Worm (Caenorhabditis elegans): ENCODE data around the gene C01G5.25.
"Not testable (repeated sequence)": the region's sequence is repeated elsewhere in the genome, so short reads cannot be mapped to it uniquely, and the experiment has no call there.

The C01G5.25 gene

DNA sequence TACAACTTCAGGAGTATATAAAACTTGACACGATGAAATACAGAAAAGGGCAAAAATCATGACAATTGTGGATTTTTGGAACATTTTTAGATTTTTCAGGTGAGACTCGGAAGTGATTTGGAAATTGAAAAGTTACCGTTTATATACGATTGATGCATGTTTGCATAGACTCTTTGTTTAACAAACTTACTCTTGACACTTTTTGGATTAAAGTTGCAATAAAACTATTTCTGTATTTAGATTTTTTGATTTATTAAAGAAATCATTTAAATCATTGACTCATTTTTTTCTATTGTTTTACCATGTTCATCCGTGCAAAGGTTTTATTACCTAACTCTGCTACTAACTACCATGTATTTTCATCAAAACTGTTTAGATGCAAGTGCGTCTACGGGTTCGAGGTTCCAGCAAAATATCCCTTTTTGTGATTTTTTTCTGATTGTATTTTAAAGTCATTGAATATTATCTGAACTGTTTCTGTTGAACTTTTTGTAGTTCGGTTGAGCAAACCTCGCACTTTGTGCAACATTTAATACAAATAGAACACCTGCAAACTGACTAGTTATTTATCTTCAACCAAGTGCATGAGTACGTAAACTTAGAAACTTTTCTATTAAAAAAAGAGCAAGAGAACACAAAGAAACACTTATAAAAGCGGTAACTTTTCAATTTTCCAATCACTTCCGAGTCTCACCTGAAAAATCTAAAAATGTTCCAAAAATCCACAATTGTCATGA is 49.7 kb downstream of the C01G5.25 start, which contains the start of the genes nspb-1 and nspb-2:
Gene nspb-1 (minus strand): TSS at position 101 of the 737 bp plus-strand sequence.
Gene nspb-2 (plus strand): TSS at position 687 of the 737 bp plus-strand sequence.
- not testable (repeated sequence) for TF ChIP-seq dao-5, him-1, W03F9.2 (tag; optimal IDR thresholded peaks at IDR 0.05)

DNA sequence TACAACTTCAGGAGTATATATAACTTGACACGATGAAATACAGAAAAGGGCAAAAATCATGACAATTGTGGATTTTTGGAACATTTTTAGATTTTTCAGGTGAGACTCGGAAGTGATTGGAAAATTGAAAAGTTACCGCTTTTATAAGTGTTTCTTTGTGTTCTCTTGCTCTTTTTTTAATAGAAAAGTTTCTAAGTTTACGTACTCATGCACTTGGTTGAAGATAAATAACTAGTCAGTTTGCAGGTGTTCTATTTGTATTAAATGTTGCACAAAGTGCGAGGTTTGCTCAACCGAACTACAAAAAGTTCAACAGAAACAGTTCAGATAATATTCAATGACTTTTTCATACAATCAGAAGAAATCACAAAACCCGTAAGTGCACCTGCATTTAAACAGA is 53.4 kb downstream of the C01G5.25 start, which contains the start of gene nspb-3:
Gene nspb-3 (minus strand): TSS at position 101 of the 400 bp plus-strand sequence.
- TF ChIP-seq W03F9.2, dao-5, him-1 (tag; optimal IDR thresholded peaks at IDR 0.05): not testable (repeated sequence)

DNA sequence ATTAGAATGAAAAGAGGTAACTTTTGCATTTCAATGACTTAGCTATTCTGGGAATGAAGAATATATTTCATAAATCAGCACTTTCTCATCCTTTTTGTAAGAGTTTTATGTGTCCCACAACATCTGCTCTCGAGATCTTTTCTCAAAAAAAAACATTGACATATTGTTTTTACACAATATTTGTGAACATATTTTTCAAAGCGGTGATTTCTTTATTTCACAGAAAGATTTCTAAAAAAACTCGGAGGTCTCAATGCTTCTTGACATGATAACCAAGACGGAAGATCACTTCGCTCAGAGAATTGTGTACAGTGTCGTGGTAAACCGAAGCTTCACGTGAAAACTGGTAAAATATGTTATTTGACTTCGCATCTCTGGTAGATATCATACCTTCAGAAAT is 54.4 kb downstream of the C01G5.25 start, which contains the start of gene F38A5.22:
Gene F38A5.22 (minus strand): TSS at position 29 of the 400 bp plus-strand sequence.
- no peak for TF ChIP-seq him-1 (tag; optimal IDR thresholded peaks at IDR 0.05)
- TF ChIP-seq W03F9.2 (tag; optimal IDR thresholded peaks at IDR 0.05): no peak

DNA sequence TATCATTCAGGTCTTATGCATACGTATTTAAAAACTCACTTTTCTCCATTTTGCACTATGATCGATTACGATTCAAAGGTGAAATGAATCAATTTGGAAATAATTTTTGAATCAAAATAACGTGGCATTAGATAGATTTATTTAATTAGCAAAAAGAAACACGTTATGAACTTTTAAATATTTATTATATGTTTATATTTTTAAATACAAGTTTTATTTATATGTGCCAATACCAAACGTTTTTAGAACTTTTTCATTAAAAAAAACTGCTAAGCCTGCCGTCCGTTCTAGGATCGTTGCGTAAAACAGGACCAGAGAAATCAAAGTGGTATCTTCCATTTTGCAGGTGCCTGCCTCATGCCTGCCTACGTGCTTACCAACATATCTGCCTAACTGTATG is 55.8 kb downstream of the C01G5.25 start, which contains the start of gene F38A5.6:
Gene F38A5.6 (minus strand): TSS at position 101 of the 400 bp plus-strand sequence.
- TF ChIP-seq dao-5 (tag; optimal IDR thresholded peaks at IDR 0.05): no peak
- no peak for TF ChIP-seq W03F9.2 (tag; optimal IDR thresholded peaks at IDR 0.05)
- no peak for TF ChIP-seq him-1 (tag; optimal IDR thresholded peaks at IDR 0.05)

DNA sequence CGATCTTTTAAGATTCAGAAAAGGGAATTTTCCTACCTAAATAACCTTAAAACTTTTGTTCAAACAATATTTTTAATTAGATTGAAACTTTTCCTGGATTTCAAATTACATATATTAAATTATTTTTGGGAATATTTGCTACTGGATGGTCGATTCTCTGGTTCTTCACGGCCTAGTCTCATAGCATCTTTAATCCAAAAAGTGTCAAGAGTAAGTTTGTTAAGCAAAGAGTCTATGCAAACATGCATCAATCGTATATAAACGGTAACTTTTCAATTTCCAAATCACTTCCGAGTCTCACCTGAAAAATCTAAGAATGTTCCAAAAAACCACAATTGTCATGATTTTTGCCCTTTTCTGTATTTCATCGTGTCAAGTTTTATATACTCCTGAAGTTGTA is 56.4 kb downstream of the C01G5.25 start, which contains the start of gene nspb-4:
Gene nspb-4 (plus strand): TSS at position 301 of the 400 bp plus-strand sequence.
- TF ChIP-seq him-1, dao-5, W03F9.2 (tag; optimal IDR thresholded peaks at IDR 0.05): not testable (repeated sequence)

Measured in whole organism, L4/young adult.